Worm (Caenorhabditis elegans) whole organism, L4 larva: Measurements from ENCODE around the gene C24D10.49.

ENCODE experiments used
- F26F4.8 ChIP-seq: fragments of 200-800 bp; sonication (Bioruptor generic); conservative IDR thresholded peaks from 2 replicates; pipeline ENCODE4 v1.3.6; 2022; ENCODE audit warnings: missing genetic modification characterization, missing compliant biosample characterization
- ctbp-1 ChIP-seq: fragments of 200-800 bp; sonication (Bioruptor generic); IDR thresholded peaks from 2 replicates; pipeline ENCODE4 v1.3.6; 2022; ENCODE audit warnings: missing genetic modification reagents, missing genetic modification characterization, missing compliant biosample characterization
- lin-13 ChIP-seq: fragments of 150-350 bp; optimal IDR thresholded peaks from 2 replicates; lab custom pipeline; 2014; ENCODE audit warnings: missing biosample characterization, missing genetic modification reagents, missing genetic modification characterization
- lin-39 ChIP-seq: fragments of 150-350 bp; optimal IDR thresholded peaks from 2 replicates; lab custom pipeline; 2014; ENCODE audit warnings: missing biosample characterization, missing genetic modification reagents, missing genetic modification characterization
- madf-5 ChIP-seq, 2 experiments: fragments of 200-800 bp; sonication (Bioruptor generic); IDR thresholded peaks; 2 replicates each; pipeline ENCODE4 v1.3.6; 2022; ENCODE audit warnings: missing compliant biosample characterization in 2 of 2, missing genetic modification characterization in 2 of 2
- nhr-11 ChIP-seq: fragments of 150-350 bp; optimal IDR thresholded peaks from 2 replicates; lab custom pipeline; 2014; ENCODE audit warnings: missing biosample characterization, missing genetic modification characterization
- nhr-25 ChIP-seq: sonication (generic microtip); optimal IDR thresholded peaks from 2 replicates; lab custom pipeline; 2017; ENCODE audit warnings: missing genetic modification characterization, mild to moderate bottlenecking, missing compliant biosample characterization, antibody characterized with exemption, moderate library complexity, borderline replicate concordance; ENCODE audit not compliant: insufficient read depth
- rbr-2 ChIP-seq: sonication (generic microtip); optimal IDR thresholded peaks from 2 replicates; lab custom pipeline; 2016; ENCODE audit warnings: missing genotype, missing genetic modification characterization, missing compliant biosample characterization
- unc-62 ChIP-seq, 3 experiments: fragments of 150-350 bp in 1 of 3; sonication (generic microtip); optimal IDR thresholded peaks in 2 of 3; peaks in 1 of 3; 1 replicate in 1 of 3; 2 replicates in 2 of 3; lab custom pipeline; 2014 to 2017; ENCODE audit warnings: missing biosample characterization in 3 of 3, missing genetic modification characterization in 3 of 3, missing genetic modification reagents in 3 of 3, missing genotype in 1 of 3
- zag-1 ChIP-seq: fragments of 150-350 bp; optimal IDR thresholded peaks from 2 replicates; lab custom pipeline; 2014; ENCODE audit warnings: missing biosample characterization, missing genetic modification characterization

ce11 chrIV:5109943-5110342 is 47.2 kb downstream of the C24D10.49 start:
- TF ChIP-seq nhr-11 (no peak), ctbp-1 (GFP tag; lab: Robert Waterston, UW) (no peak), lin-13 (GFP tag; lab: Kevin White, UChicago) (no peak), unc-62 (GFP tag; optimal IDR thresholded peaks at IDR 0.05 in 1 of 2; lab: Kevin White, UChicago) (no peak), unc-62 (tag; optimal IDR thresholded peaks at IDR 0.05; lab: Kevin White, UChicago) (no peak), nhr-25 (tag; lab: Kevin White, UChicago) (no peak), F26F4.8 (GFP tag; lab: Robert Waterston, UW) (no peak), rbr-2 (no peak), madf-5 (GFP tag; IDR thresholded peaks at IDR 0.05; lab: Robert Waterston, UW) (no peak), zag-1 (tag; lab: Kevin White, UChicago) (no peak), lin-39 (tag; lab: Kevin White, UChicago) (no peak)
